Worm (Caenorhabditis elegans) whole organism, late embryonic: ENCODE measurements around the gene T28A11.16.

Source experiments
- ceh-30 ChIP-seq: fragments of 150-350 bp; optimal IDR thresholded peaks from 2 replicates; lab custom pipeline; 2014; ENCODE audit warnings: missing biosample characterization, missing genetic modification characterization
- ceh-34 ChIP-seq: sonication (generic microtip); optimal IDR thresholded peaks from 2 replicates; lab custom pipeline; 2016; ENCODE audit warnings: mild to moderate bottlenecking, missing genetic modification characterization, missing compliant biosample characterization
- ceh-45 ChIP-seq: fragments of 200-800 bp; sonication (Bioruptor generic); IDR thresholded peaks from 2 replicates; pipeline ENCODE4 v1.3.6; 2022; ENCODE audit warnings: missing genetic modification reagents, missing genetic modification characterization, missing compliant biosample characterization
- dmd-4 ChIP-seq: sonication (generic microtip); optimal IDR thresholded peaks from 2 replicates; lab custom pipeline; 2016; ENCODE audit warnings: borderline replicate concordance, missing genetic modification characterization, missing compliant biosample characterization
- fax-1 ChIP-seq: sonication (generic microtip); optimal IDR thresholded peaks from 2 replicates; lab custom pipeline; 2016; ENCODE audit warnings: missing genotype, missing genetic modification characterization, missing compliant biosample characterization
- fkh-10 ChIP-seq: fragments of 150-350 bp; optimal IDR thresholded peaks from 2 replicates; lab custom pipeline; 2014; ENCODE audit warnings: missing biosample characterization, missing genetic modification reagents, missing genetic modification characterization
- fkh-6 ChIP-seq: sonication (generic microtip); optimal IDR thresholded peaks from 2 replicates; lab custom pipeline; 2016; ENCODE audit warnings: missing genetic modification characterization, missing compliant biosample characterization
- gmeb-2 ChIP-seq: sonication (generic microtip); optimal IDR thresholded peaks from 2 replicates; lab custom pipeline; 2016; ENCODE audit warnings: missing genetic modification characterization, inconsistent platforms, missing compliant biosample characterization
- lim-6 ChIP-seq: sonication (generic microtip); optimal IDR thresholded peaks from 2 replicates; lab custom pipeline; 2016; ENCODE audit warnings: missing genetic modification characterization, missing compliant biosample characterization
- odd-2 ChIP-seq: sonication (generic microtip); optimal IDR thresholded peaks from 2 replicates; lab custom pipeline; 2017; ENCODE audit warnings: antibody characterized with exemption, mild to moderate bottlenecking, missing genetic modification characterization, missing compliant biosample characterization
- pqm-1 ChIP-seq: sonication (generic microtip); optimal IDR thresholded peaks from 2 replicates; lab custom pipeline; 2016; ENCODE audit warnings: missing genetic modification characterization, missing compliant biosample characterization
- rnt-1 ChIP-seq: sonication (generic microtip); optimal IDR thresholded peaks from 2 replicates; lab custom pipeline; 2016; ENCODE audit warnings: missing genetic modification characterization, missing compliant biosample characterization
- tbx-7 ChIP-seq: sonication (generic microtip); optimal IDR thresholded peaks from 2 replicates; lab custom pipeline; 2016; ENCODE audit warnings: missing genotype, missing genetic modification characterization, missing compliant biosample characterization

ce11 chrV:3273156-3273555, 14.1 kb upstream of the T28A11.16 start, which contains the start of gene T28A11.20:
- TF ChIP-seq fkh-6 (tag; lab: Kevin White, UChicago) (no peak), ceh-45 (GFP tag; lab: Robert Waterston, UW) (no peak), tbx-7 (tag; lab: Kevin White, UChicago) (no peak), ceh-30 (tag; lab: Kevin White, UChicago) (no peak), ceh-34 (no peak), gmeb-2 (tag; lab: Kevin White, UChicago) (no peak), rnt-1 (no peak), lim-6 (tag; lab: Kevin White, UChicago) (no peak), dmd-4 (tag; lab: Kevin White, UChicago) (no peak), fkh-10 (GFP tag; lab: Kevin White, UChicago) (no peak), fax-1 (tag; lab: Kevin White, UChicago) (no peak), odd-2 (tag; lab: Kevin White, UChicago) (no peak), pqm-1 (no peak)
